Fruit fly (Drosophila melanogaster) whole organism, adult: Measurements from ENCODE around the gene CG9150.

Source experiments
- CG11617 ChIP-seq: fragments of 200-800 bp; sonication (Bioruptor generic); optimal IDR thresholded peaks from 2 replicates; lab custom pipeline; 2017; ENCODE audit warnings: mild to moderate bottlenecking, missing biosample characterization, missing genetic modification reagents, missing genetic modification characterization
- CG12768 ChIP-seq: fragments of 200-800 bp; sonication (Bioruptor generic); optimal IDR thresholded peaks from 2 replicates; lab custom pipeline; 2017; ENCODE audit warnings: missing biosample characterization, missing genetic modification characterization, mild to moderate bottlenecking, moderate library complexity, missing genetic modification reagents
- CG14711 ChIP-seq: fragments of 200-800 bp; sonication (Bioruptor generic); optimal IDR thresholded peaks from 2 replicates; lab custom pipeline; 2018; ENCODE audit warnings: missing biosample characterization, mild to moderate bottlenecking, missing genetic modification characterization, moderate library complexity
- CG1620 ChIP-seq: fragments of 200-800 bp; sonication (Bioruptor generic); optimal IDR thresholded peaks from 2 replicates; lab custom pipeline; 2016; ENCODE audit warnings: missing biosample characterization, missing genetic modification characterization
- CG33017 ChIP-seq: fragments of 200-800 bp; sonication (Bioruptor generic); optimal IDR thresholded peaks from 2 replicates; lab custom pipeline; 2018; ENCODE audit warnings: missing biosample characterization, mild to moderate bottlenecking, missing genetic modification characterization, moderate library complexity
- CG5204 ChIP-seq: fragments of 200-800 bp; sonication (Bioruptor generic); optimal IDR thresholded peaks from 2 replicates; lab custom pipeline; 2016; ENCODE audit warnings: missing biosample characterization, missing genetic modification characterization
- CG7045 ChIP-seq: fragments of 200-800 bp; sonication (Bioruptor generic); optimal IDR thresholded peaks from 2 replicates; lab custom pipeline; 2017; ENCODE audit warnings: missing biosample characterization, mild to moderate bottlenecking, missing genetic modification characterization
- CG7101 ChIP-seq: fragments of 200-800 bp; sonication (Bioruptor generic); optimal IDR thresholded peaks from 2 replicates; lab custom pipeline; 2018; ENCODE audit warnings: missing biosample characterization, mild to moderate bottlenecking, missing genetic modification characterization, moderate library complexity
- Clk ChIP-seq: fragments of 200-800 bp; sonication (Bioruptor generic); optimal IDR thresholded peaks from 2 replicates; lab custom pipeline; 2017; ENCODE audit warnings: missing biosample characterization, missing genetic modification characterization
- Crg-1 ChIP-seq: fragments of 200-800 bp; sonication (Bioruptor generic); optimal IDR thresholded peaks from 2 replicates; lab custom pipeline; 2016; ENCODE audit warnings: missing biosample characterization, missing genetic modification characterization
- Hr96 ChIP-seq: fragments of 200-800 bp; sonication (Bioruptor generic); optimal IDR thresholded peaks from 2 replicates; lab custom pipeline; 2016; ENCODE audit warnings: missing biosample characterization, missing genetic modification characterization
- Mnt ChIP-seq: fragments of 200-800 bp; sonication (Bioruptor generic); optimal IDR thresholded peaks from 2 replicates; lab custom pipeline; 2016; ENCODE audit warnings: missing biosample characterization, mild to moderate bottlenecking, missing genetic modification characterization
- bab1 ChIP-seq: fragments of 200-800 bp; sonication (Bioruptor generic); optimal IDR thresholded peaks from 3 replicates; lab custom pipeline; 2019; ENCODE audit warnings: missing biosample characterization, mild to moderate bottlenecking, missing genetic modification characterization, moderate library complexity
- cic ChIP-seq: fragments of 200-800 bp; sonication (Bioruptor generic); optimal IDR thresholded peaks from 2 replicates; lab custom pipeline; 2017; ENCODE audit warnings: missing biosample characterization, mild to moderate bottlenecking, missing genetic modification characterization, moderate library complexity
- cnc ChIP-seq, 2 experiments: fragments of >200 bp; optimal IDR thresholded peaks; 2 replicates each; lab custom pipeline; 2017
- kay ChIP-seq: fragments of 200-800 bp; sonication (Bioruptor generic); peaks from one replicate; lab custom pipeline; 2016; ENCODE audit warnings: missing biosample characterization, missing genetic modification characterization, borderline replicate concordance
- ovo ChIP-seq: fragments of 200-800 bp; sonication (Bioruptor generic); optimal IDR thresholded peaks from 2 replicates; lab custom pipeline; 2016; ENCODE audit warnings: missing biosample characterization, missing genetic modification characterization
- pad ChIP-seq: fragments of 200-800 bp; sonication (Bioruptor generic); optimal IDR thresholded peaks from 3 replicates; lab custom pipeline; 2017; ENCODE audit warnings: missing biosample characterization, missing genetic modification characterization, mild to moderate bottlenecking, moderate library complexity, missing genetic modification reagents
- tj ChIP-seq: fragments of 200-800 bp; sonication (Bioruptor generic); optimal IDR thresholded peaks from 3 replicates; lab custom pipeline; 2017; ENCODE audit warnings: missing biosample characterization, mild to moderate bottlenecking, missing genetic modification characterization, moderate library complexity
- toe ChIP-seq: fragments of 200-800 bp; sonication (Bioruptor generic); optimal IDR thresholded peaks from 2 replicates; lab custom pipeline; 2016; ENCODE audit warnings: missing biosample characterization, missing genetic modification characterization

CG9150 gene

DNA sequence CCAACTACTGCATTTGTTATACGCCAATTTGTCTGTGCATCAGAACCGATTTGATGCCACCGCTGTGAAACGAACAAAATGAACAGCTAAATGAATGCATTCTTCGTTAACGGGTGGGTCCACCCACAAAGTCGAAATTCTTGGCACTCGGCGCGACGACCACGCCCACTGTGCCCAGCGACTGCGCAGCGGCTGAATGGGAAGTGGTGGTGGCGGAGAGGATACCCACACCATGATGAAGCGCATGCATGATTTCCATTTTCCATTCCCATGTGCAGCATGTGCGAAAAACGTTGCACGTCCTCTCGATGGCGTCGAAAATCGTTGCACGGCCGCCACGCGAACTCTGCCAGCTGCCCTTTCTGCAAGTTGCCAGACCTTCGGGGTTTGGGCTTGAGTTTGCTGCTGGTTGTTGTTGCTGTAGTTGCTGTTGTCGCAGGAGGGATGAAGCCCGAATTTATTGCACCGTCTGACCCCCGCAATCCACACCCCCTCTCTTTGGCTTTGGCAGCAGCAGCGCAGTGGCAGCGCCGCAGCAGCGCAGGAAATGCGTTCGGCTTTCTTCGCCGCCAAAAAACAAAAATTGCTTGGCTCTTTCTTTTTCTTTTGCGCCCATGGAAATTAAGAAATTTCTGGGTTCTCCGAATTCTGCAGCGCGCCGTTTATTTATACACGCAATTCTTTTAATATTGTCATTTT is 12.9 kb upstream of the CG9150 start:
- TF ChIP-seq CG33017 (no peak), tj (GFP tag; lab: Kevin White, UChicago) (peak; percentile 70), Clk (GFP tag; lab: Kevin White, UChicago) (peak; percentile 22), Mnt (GFP tag; lab: Kevin White, UChicago) (peak; percentile 54), CG7045 (no peak), kay (peak; percentile 81), Crg-1 (GFP tag; lab: Kevin White, UChicago) (no peak), CG12768 (peak; percentile 67), CG1620 (GFP tag; lab: Kevin White, UChicago) (peak; percentile 17), CG14711 (tag; lab: Kevin White, UChicago) (no peak), bab1 (GFP tag; lab: Kevin White, UChicago) (no peak), toe (GFP tag; lab: Kevin White, UChicago) (peak; percentile 29), CG7101 (tag; lab: Kevin White, UChicago) (peak; percentile 42), CG5204 (GFP tag; lab: Kevin White, UChicago) (no peak), pad (GFP tag; lab: Kevin White, UChicago) (peak; percentile 37), Hr96 (peak; percentile 34), CG11617 (GFP tag; lab: Kevin White, UChicago) (peak; percentile 11), cnc (optimal IDR thresholded peaks at IDR 0.05; lab: Kevin White, UChicago) (no peak), cic (GFP tag; lab: Kevin White, UChicago) (peak; percentile 89), ovo (GFP tag; lab: Kevin White, UChicago) (no peak)

DNA sequence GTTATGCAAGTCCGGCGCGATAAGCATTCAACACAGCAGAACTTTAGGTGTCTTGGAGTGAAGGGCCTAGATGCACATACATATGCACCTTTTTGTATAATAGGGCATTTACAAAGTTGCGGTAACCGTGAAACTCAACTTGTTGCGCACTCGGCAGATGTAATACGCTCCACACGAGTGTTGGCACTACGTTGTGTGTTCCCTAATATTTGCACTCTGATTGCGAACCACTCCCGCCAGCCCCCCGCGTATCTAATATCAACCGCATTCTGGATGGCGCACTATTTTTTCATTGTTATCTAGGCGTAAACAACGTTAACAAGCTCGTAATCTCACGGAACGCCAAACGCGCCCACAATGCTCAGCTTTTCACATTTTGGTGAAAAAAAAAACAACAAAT is 11.9 kb upstream of the CG9150 start:
- TF ChIP-seq CG11617 (GFP tag; lab: Kevin White, UChicago), result peak; percentile 22
- peak; percentile 39 for TF ChIP-seq CG33017
- peak; percentile 97 for TF ChIP-seq cic (GFP tag; lab: Kevin White, UChicago)
- TF ChIP-seq toe (GFP tag; lab: Kevin White, UChicago), result peak; percentile 70
- TF ChIP-seq Clk (GFP tag; lab: Kevin White, UChicago), result peak; percentile 74
- peak; percentile 87 for TF ChIP-seq CG12768
- peak; percentile 69 for TF ChIP-seq ovo (GFP tag; lab: Kevin White, UChicago)
- TF ChIP-seq CG1620 (GFP tag; lab: Kevin White, UChicago), result peak; percentile 56
- peak; percentile 46 for TF ChIP-seq pad (GFP tag; lab: Kevin White, UChicago)
- TF ChIP-seq Crg-1 (GFP tag; lab: Kevin White, UChicago), result peak; percentile 52
- TF ChIP-seq CG5204 (GFP tag; lab: Kevin White, UChicago), result peak; percentile 8
- TF ChIP-seq tj (GFP tag; lab: Kevin White, UChicago), result peak; percentile 21
- peak; percentile 63 for TF ChIP-seq Hr96
- peak; percentile 74 for TF ChIP-seq CG7045
- no peak for TF ChIP-seq bab1 (GFP tag; lab: Kevin White, UChicago)
- TF ChIP-seq kay, result peak; percentile 85
- TF ChIP-seq CG7101 (tag; lab: Kevin White, UChicago), result peak; percentile 62
- TF ChIP-seq cnc (optimal IDR thresholded peaks at IDR 0.05; lab: Kevin White, UChicago), result no peak
- peak; percentile 67 for TF ChIP-seq Mnt (GFP tag; lab: Kevin White, UChicago)
- TF ChIP-seq CG14711 (tag; lab: Kevin White, UChicago), result peak; percentile 8

DNA sequence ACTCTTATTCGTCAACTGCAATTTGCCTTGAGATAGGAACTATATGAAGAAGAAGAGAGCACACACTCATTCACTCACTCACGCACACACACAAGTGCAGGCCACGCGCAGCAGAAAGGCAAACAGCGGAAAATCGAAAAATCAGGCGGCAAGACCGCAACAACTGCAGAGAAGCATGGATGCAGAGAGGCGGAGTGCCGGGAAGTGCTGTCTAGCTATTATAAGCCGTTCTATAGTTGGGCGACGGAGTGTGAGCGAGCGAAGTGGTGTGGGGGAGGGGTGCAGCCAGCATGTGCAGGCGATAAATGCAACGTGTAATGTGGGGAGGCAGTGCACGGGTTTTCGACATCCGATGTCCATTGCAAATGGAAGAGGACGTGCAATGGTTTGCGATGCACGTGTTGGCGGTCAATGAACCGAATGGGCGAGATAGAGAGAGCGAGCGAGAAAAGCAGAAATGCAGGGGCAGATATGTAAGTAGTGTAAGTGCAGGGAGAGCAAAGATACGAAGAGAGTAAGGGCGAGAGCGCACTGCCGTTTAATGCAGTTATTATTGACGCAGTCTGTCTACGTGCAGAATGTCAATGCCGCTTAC is 10.5 kb upstream of the CG9150 start:
- TF ChIP-seq CG7045 (peak; percentile 13), kay (peak; percentile 99), Mnt (GFP tag; lab: Kevin White, UChicago) (peak; percentile 99), Hr96 (no peak), CG7101 (tag; lab: Kevin White, UChicago) (peak; percentile 40), CG11617 (GFP tag; lab: Kevin White, UChicago) (peak; percentile 48), bab1 (GFP tag; lab: Kevin White, UChicago) (peak; percentile 5), Crg-1 (GFP tag; lab: Kevin White, UChicago) (peak; percentile 81), Clk (GFP tag; lab: Kevin White, UChicago) (peak; percentile 91), CG5204 (GFP tag; lab: Kevin White, UChicago) (no peak), CG14711 (tag; lab: Kevin White, UChicago) (peak; percentile 18), tj (GFP tag; lab: Kevin White, UChicago) (peak; percentile 100), pad (GFP tag; lab: Kevin White, UChicago) (peak; percentile 86), cnc (optimal IDR thresholded peaks at IDR 0.05; lab: Kevin White, UChicago) (peak in 1 of 2 experiments; percentile 90), cic (GFP tag; lab: Kevin White, UChicago) (peak; percentile 100), toe (GFP tag; lab: Kevin White, UChicago) (peak; percentile 68), CG33017 (peak; percentile 55), CG1620 (GFP tag; lab: Kevin White, UChicago) (peak; percentile 31), ovo (GFP tag; lab: Kevin White, UChicago) (peak; percentile 88), CG12768 (peak; percentile 91)

DNA sequence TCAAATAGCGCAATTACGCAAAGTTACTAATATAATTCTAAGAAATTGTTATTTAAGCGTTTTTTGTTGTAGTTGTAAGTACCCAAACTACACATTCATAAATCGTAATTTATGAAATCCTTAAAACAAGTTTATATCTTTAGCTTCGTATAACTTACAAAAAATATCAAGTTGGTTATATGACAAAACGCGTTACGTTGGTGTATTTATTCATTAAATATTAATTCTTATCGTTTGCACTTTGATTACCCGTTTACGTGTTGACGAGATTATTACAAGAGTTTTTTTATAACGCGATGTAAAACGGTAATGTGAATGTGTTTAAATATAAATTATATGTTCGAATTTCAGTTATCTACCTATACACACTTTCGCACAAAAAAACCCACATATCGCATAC is 9.2 kb upstream of the CG9150 start:
- peak; percentile 98 for TF ChIP-seq kay
- TF ChIP-seq Mnt (GFP tag; lab: Kevin White, UChicago), result no peak

DNA sequence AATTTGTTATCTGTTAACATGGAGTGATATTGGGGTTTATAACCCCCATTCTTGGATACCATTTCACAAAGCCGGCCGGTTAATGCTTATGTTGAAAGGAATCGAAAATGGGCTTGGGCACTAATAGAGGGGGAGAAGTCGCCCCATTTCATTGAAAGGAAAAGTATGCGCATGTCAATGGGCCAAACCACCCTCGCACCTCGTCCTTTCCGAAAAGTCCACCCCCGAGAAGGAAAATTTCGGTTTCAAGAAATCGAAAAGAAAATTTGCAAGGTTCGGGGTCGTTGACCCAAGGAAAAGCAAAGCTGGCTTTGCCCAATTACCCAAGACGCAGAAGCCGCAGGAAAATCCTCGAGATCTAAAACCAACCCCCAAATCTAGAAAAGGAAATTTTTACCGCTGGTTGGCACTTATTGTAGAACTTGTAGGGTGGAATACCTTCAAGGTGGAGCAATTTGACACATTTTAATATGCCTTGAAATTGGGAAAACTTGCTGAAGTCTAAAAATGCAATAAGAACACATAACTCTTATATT is 8.5 kb upstream of the CG9150 start:
- TF ChIP-seq CG7045, result no peak
